Worm (Caenorhabditis elegans) whole organism, young adult: Measurements from ENCODE around the gene mob-3.

Experiments used
- D2030.7 ChIP-seq: fragments of 200-800 bp; sonication (Bioruptor generic); IDR thresholded peaks from 2 replicates; pipeline ENCODE4 v1.3.6; 2022; ENCODE audit warnings: missing genetic modification reagents, missing genetic modification characterization, missing compliant biosample characterization
- F22D6.2 ChIP-seq: sonication (generic microtip); optimal IDR thresholded peaks from 2 replicates; lab custom pipeline; 2016; ENCODE audit warnings: mild to moderate bottlenecking, missing genetic modification characterization, missing compliant biosample characterization
- F33H1.4 ChIP-seq: fragments of 200-800 bp; sonication (Bioruptor generic); IDR thresholded peaks from 2 replicates; pipeline ENCODE4 v1.3.6; 2022; ENCODE audit warnings: missing genetic modification reagents, missing genetic modification characterization, missing compliant biosample characterization
- K11D2.4 ChIP-seq: fragments of 200-800 bp; sonication (Bioruptor generic); IDR thresholded peaks from 2 replicates; pipeline ENCODE4 v1.3.6; 2022; ENCODE audit warnings: missing genetic modification reagents, missing genetic modification characterization, missing compliant biosample characterization
- K12H6.12 ChIP-seq: fragments of 200-800 bp; sonication (Bioruptor generic); optimal IDR thresholded peaks from 2 replicates; lab custom pipeline; 2018; ENCODE audit warnings: mild to moderate bottlenecking, missing genetic modification characterization, missing compliant biosample characterization
- T07F8.4 ChIP-seq: sonication (generic microtip); optimal IDR thresholded peaks from 2 replicates; lab custom pipeline; 2016; ENCODE audit warnings: mild to moderate bottlenecking, missing genetic modification characterization, moderate library complexity, missing compliant biosample characterization
- Y53G8AR.9 ChIP-seq: fragments of 200-800 bp; sonication (Bioruptor generic); conservative IDR thresholded peaks from 2 replicates; pipeline ENCODE4 v1.3.6; 2022; ENCODE audit warnings: missing genetic modification reagents, missing genetic modification characterization, missing compliant biosample characterization
- Y95B8A.8 ChIP-seq: fragments of 200-800 bp; sonication (Bioruptor generic); IDR thresholded peaks from 2 replicates; pipeline ENCODE4 v1.3.6; 2022; ENCODE audit warnings: missing genetic modification reagents, missing genetic modification characterization, missing compliant biosample characterization
- cebp-1 ChIP-seq, 2 experiments: fragments of 200-800 bp in 1 of 2; sonication (Bioruptor generic) in 1 of 2; sonication (generic microtip) in 1 of 2; IDR thresholded peaks in 1 of 2; optimal IDR thresholded peaks in 1 of 2; 2 replicates each; pipeline versions ENCODE4 v1.3.6 to Lab custom; 2017 to 2022; ENCODE audit warnings: missing compliant biosample characterization in 2 of 2, missing genetic modification characterization in 2 of 2, mild to moderate bottlenecking in 1 of 2, missing genetic modification reagents in 1 of 2, moderate library complexity in 1 of 2
- ceh-100 ChIP-seq: fragments of 200-800 bp; sonication (Bioruptor generic); IDR thresholded peaks from 2 replicates; pipeline ENCODE4 v1.3.6; 2022; ENCODE audit warnings: missing genetic modification reagents, missing genetic modification characterization, missing compliant biosample characterization
- ceh-58 ChIP-seq: fragments of 200-800 bp; sonication (Bioruptor generic); IDR thresholded peaks from 2 replicates; pipeline ENCODE4 v1.3.6; 2022; ENCODE audit warnings: missing genetic modification characterization, missing compliant biosample characterization
- chd-7 ChIP-seq: sonication (generic microtip); optimal IDR thresholded peaks from 2 replicates; lab custom pipeline; 2016; ENCODE audit warnings: mild to moderate bottlenecking, missing genetic modification characterization, moderate library complexity, missing compliant biosample characterization
- die-1 ChIP-seq: sonication (generic microtip); optimal IDR thresholded peaks from 2 replicates; lab custom pipeline; 2016; ENCODE audit warnings: missing genotype, mild to moderate bottlenecking, missing genetic modification characterization, missing compliant biosample characterization
- dox-1 ChIP-seq: fragments of 200-800 bp; sonication (Bioruptor generic); IDR thresholded peaks from 2 replicates; pipeline ENCODE4 v1.3.6; 2022; ENCODE audit warnings: missing genetic modification reagents, missing genetic modification characterization, missing compliant biosample characterization
- dpff-1 ChIP-seq: sonication (generic microtip); optimal IDR thresholded peaks from 2 replicates; lab custom pipeline; 2017; ENCODE audit warnings: mild to moderate bottlenecking, missing genetic modification characterization, missing compliant biosample characterization
- egl-18 ChIP-seq: fragments of 200-800 bp; sonication (Bioruptor generic); IDR thresholded peaks from 2 replicates; pipeline ENCODE4 v1.3.6; 2022; ENCODE audit warnings: missing genetic modification reagents, missing genetic modification characterization, missing compliant biosample characterization
- egl-44 ChIP-seq: fragments of 200-800 bp; sonication (Bioruptor generic); IDR thresholded peaks from 2 replicates; pipeline ENCODE4 v1.3.6; 2022; ENCODE audit warnings: missing genetic modification reagents, missing genetic modification characterization, missing compliant biosample characterization
- egrh-3 ChIP-seq: fragments of 200-800 bp; sonication (Bioruptor generic); IDR thresholded peaks from 2 replicates; pipeline ENCODE4 v1.3.6; 2022; ENCODE audit warnings: missing genetic modification reagents, missing genetic modification characterization, missing compliant biosample characterization
- let-607 ChIP-seq, 2 experiments: fragments of 200-800 bp in 1 of 2; sonication (Bioruptor generic) in 1 of 2; sonication (generic microtip) in 1 of 2; optimal IDR thresholded peaks; 2 replicates each; lab custom pipeline; 2016 to 2018; ENCODE audit warnings: mild to moderate bottlenecking in 2 of 2, missing compliant biosample characterization in 2 of 2, missing genetic modification characterization in 2 of 2, moderate library complexity in 2 of 2, missing genotype in 1 of 2
- lin-26 ChIP-seq: fragments of 200-800 bp; sonication (Bioruptor generic); IDR thresholded peaks from 2 replicates; pipeline ENCODE4 v1.3.6; 2022; ENCODE audit warnings: missing genetic modification reagents, missing genetic modification characterization, missing compliant biosample characterization
- lin-35 ChIP-seq, 3 experiments: fragments of 150-350 bp in 2 of 3; sonication (generic microtip) in 1 of 3; optimal IDR thresholded peaks; 2 replicates each; lab custom pipeline; 2014 to 2018; ENCODE audit warnings: missing biosample characterization in 3 of 3, missing genetic modification characterization in 3 of 3, missing genetic modification reagents in 3 of 3
- madf-3 ChIP-seq: fragments of 200-800 bp; sonication (Bioruptor generic); IDR thresholded peaks from 2 replicates; pipeline ENCODE4 v1.3.6; 2022; ENCODE audit warnings: missing genetic modification reagents, missing genetic modification characterization, missing compliant biosample characterization
- mcd-1 ChIP-seq: fragments of 200-800 bp; sonication (Bioruptor generic); IDR thresholded peaks from 2 replicates; pipeline ENCODE4 v1.3.6; 2022; ENCODE audit warnings: missing genetic modification reagents, missing genetic modification characterization, missing compliant biosample characterization
- mxl-1 ChIP-seq: sonication (generic microtip); optimal IDR thresholded peaks from 2 replicates; lab custom pipeline; 2016; ENCODE audit warnings: missing genetic modification characterization, missing compliant biosample characterization
- nfya-1 ChIP-seq: sonication (generic microtip); optimal IDR thresholded peaks from 2 replicates; lab custom pipeline; 2017; ENCODE audit warnings: antibody characterized with exemption, missing compliant biosample characterization, missing genetic modification characterization, borderline replicate concordance; ENCODE audit not compliant: insufficient read depth
- nfyb-1 ChIP-seq: fragments of 200-800 bp; sonication (Bioruptor generic); IDR thresholded peaks from 2 replicates; pipeline ENCODE4 v1.3.6; 2022; ENCODE audit warnings: missing genetic modification reagents, missing genetic modification characterization, missing compliant biosample characterization
- nhr-80 ChIP-seq: sonication (generic microtip); optimal IDR thresholded peaks from 2 replicates; lab custom pipeline; 2016; ENCODE audit warnings: missing genetic modification characterization, missing compliant biosample characterization
- nhr-90 ChIP-seq: sonication (generic microtip); optimal IDR thresholded peaks from 2 replicates; lab custom pipeline; 2016; ENCODE audit warnings: missing genotype, mild to moderate bottlenecking, missing genetic modification characterization, missing compliant biosample characterization
- pbrm-1 ChIP-seq: fragments of 200-800 bp; sonication (Bioruptor generic); IDR thresholded peaks from 2 replicates; pipeline ENCODE4 v1.3.6; 2022; ENCODE audit warnings: missing genetic modification reagents, missing genetic modification characterization, missing compliant biosample characterization
- rcor-1 ChIP-seq: fragments of 200-800 bp; sonication (Bioruptor generic); IDR thresholded peaks from 2 replicates; pipeline ENCODE4 v1.3.6; 2022; ENCODE audit warnings: missing genetic modification reagents, missing genetic modification characterization, missing compliant biosample characterization
- rec-8 ChIP-seq, 2 experiments: sonication (generic microtip); optimal IDR thresholded peaks; 2 replicates each; lab custom pipeline; 2016; ENCODE audit warnings: mild to moderate bottlenecking in 2 of 2, missing genetic modification characterization in 2 of 2, missing genetic modification reagents in 2 of 2, missing genotype in 2 of 2, missing biosample characterization in 1 of 2, missing compliant biosample characterization in 1 of 2, moderate library complexity in 1 of 2
- repo-1 ChIP-seq: sonication (generic microtip); optimal IDR thresholded peaks from 2 replicates; lab custom pipeline; 2017; ENCODE audit warnings: mild to moderate bottlenecking, missing genetic modification characterization, missing compliant biosample characterization
- sea-2 ChIP-seq: fragments of 200-800 bp; sonication (Bioruptor generic); IDR thresholded peaks from 2 replicates; pipeline ENCODE4 v1.3.6; 2022; ENCODE audit warnings: missing genetic modification characterization, missing compliant biosample characterization
- snpc-1.1 ChIP-seq: sonication (generic microtip); optimal IDR thresholded peaks from 2 replicates; lab custom pipeline; 2017; ENCODE audit warnings: missing genetic modification characterization, mild to moderate bottlenecking, missing compliant biosample characterization, antibody characterized with exemption, moderate library complexity, missing genotype, missing genetic modification reagents; ENCODE audit not compliant: insufficient read depth
- snpc-4 ChIP-seq, 5 experiments: fragments of 150-350 bp in 1 of 5; sonication (generic microtip) in 4 of 5; optimal IDR thresholded peaks; 2 replicates each; lab custom pipeline; 2014 to 2018; ENCODE audit warnings: missing genetic modification characterization in 5 of 5, missing biosample characterization in 3 of 5, antibody characterized with exemption in 2 of 5, mild to moderate bottlenecking in 2 of 5, missing compliant biosample characterization in 2 of 5, missing genotype in 2 of 5, moderate library complexity in 2 of 5, missing genetic modification reagents in 1 of 5
- tbp1 ChIP-seq: fragments of 200-800 bp; sonication (Bioruptor generic); optimal IDR thresholded peaks from 2 replicates; lab custom pipeline; 2018; ENCODE audit warnings: mild to moderate bottlenecking, missing genetic modification characterization, missing compliant biosample characterization
- tbx-9 ChIP-seq: sonication (generic microtip); optimal IDR thresholded peaks from 2 replicates; lab custom pipeline; 2016; ENCODE audit warnings: borderline replicate concordance, missing genetic modification characterization, inconsistent platforms, missing compliant biosample characterization
- xnd-1 ChIP-seq: sonication (generic microtip); optimal IDR thresholded peaks from 2 replicates; lab custom pipeline; 2016; ENCODE audit warnings: missing genotype, missing genetic modification reagents, missing genetic modification characterization, missing compliant biosample characterization
- zim-3 ChIP-seq: sonication (generic microtip); optimal IDR thresholded peaks from 2 replicates; lab custom pipeline; 2017; ENCODE audit warnings: mild to moderate bottlenecking, missing genetic modification characterization, moderate library complexity, missing compliant biosample characterization
- ztf-18 ChIP-seq: sonication (generic microtip); optimal IDR thresholded peaks from 2 replicates; lab custom pipeline; 2016; ENCODE audit warnings: missing genotype, mild to moderate bottlenecking, missing genetic modification characterization, missing compliant biosample characterization
- ztf-25 ChIP-seq: fragments of 200-800 bp; sonication (Bioruptor generic); IDR thresholded peaks from 2 replicates; pipeline ENCODE4 v1.3.6; 2022; ENCODE audit warnings: missing genetic modification reagents, missing genetic modification characterization, missing compliant biosample characterization
- ztf-28 ChIP-seq: fragments of 200-800 bp; sonication (Bioruptor generic); IDR thresholded peaks from 2 replicates; pipeline ENCODE4 v1.3.6; 2022; ENCODE audit warnings: missing genetic modification reagents, missing genetic modification characterization, missing compliant biosample characterization
- ztf-3 ChIP-seq: fragments of 200-800 bp; sonication (Bioruptor generic); optimal IDR thresholded peaks from 2 replicates; lab custom pipeline; 2018; ENCODE audit warnings: mild to moderate bottlenecking, missing genetic modification characterization, missing compliant biosample characterization

mob-3 gene

DNA sequence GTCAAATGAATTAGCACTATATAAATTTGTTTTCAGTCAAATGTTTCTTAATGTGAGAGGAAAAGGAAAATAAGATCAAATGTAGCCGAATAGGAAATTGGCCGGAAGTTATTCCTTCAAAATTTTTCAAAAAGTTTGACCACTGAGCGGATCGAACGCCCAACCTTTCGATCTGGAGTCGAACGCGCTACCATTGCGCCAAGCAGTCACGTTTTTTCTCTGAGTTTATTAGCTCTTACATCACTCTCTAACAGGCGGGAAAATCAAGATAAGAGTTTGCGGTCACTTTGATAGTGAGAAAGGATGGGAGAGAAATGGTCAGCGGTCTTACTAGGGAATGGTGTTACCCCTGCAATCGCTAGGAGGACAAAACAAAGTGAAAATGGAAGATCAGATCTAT, 44.7 kb downstream of the mob-3 start (continued):
- no peak; the same call in 1 of the 2 replicates for TF ChIP-seq ceh-100 (GFP tag; lab: Robert Waterston, UW)
- peak; percentile 88 for TF ChIP-seq lin-26
- peak; percentile 32 for TF ChIP-seq T07F8.4
- peak; percentile 52 for TF ChIP-seq snpc-4 (GFP tag; optimal IDR thresholded peaks at IDR 0.05; lab: Kevin White, UChicago)
- peak in 1 of 4 experiments; percentile 70 for TF ChIP-seq snpc-4 (tag; optimal IDR thresholded peaks at IDR 0.05; lab: Kevin White, UChicago)
- TF ChIP-seq mxl-1 (tag; lab: Kevin White, UChicago): peak; percentile 23
- TF ChIP-seq nhr-90 (tag; lab: Kevin White, UChicago): peak; percentile 14
- TF ChIP-seq die-1: peak; percentile 79
- peak; percentile 54; the same call in 1 of the 2 replicates for TF ChIP-seq rcor-1 (GFP tag; lab: Robert Waterston, UW)
- TF ChIP-seq ztf-28 (GFP tag; lab: Robert Waterston, UW): peak; percentile 77; the same call in 1 of the 2 replicates
- no peak for TF ChIP-seq egl-44
- no peak for TF ChIP-seq K11D2.4
- no peak for TF ChIP-seq ceh-58 (GFP tag; lab: Robert Waterston, UW)
- no peak for TF ChIP-seq Y53G8AR.9 (GFP tag; lab: Robert Waterston, UW)
- TF ChIP-seq ztf-3 (GFP tag; lab: Kevin White, UChicago): no peak
- no peak for TF ChIP-seq tbx-9
- no peak for TF ChIP-seq K12H6.12 (tag; lab: Kevin White, UChicago)
- 0 out of 2 replicates have a peak, but pooled peaks have one; percentile 27 for TF ChIP-seq pbrm-1 (GFP tag; lab: Robert Waterston, UW)
- TF ChIP-seq sea-2 (GFP tag; lab: Robert Waterston, UW): no peak
- TF ChIP-seq F22D6.2 (tag; lab: Kevin White, UChicago): no peak
- no peak for TF ChIP-seq lin-35 (GFP tag; optimal IDR thresholded peaks at IDR 0.05; lab: Kevin White, UChicago)
- peak; percentile 24 for TF ChIP-seq zim-3 (tag; lab: Kevin White, UChicago)
- TF ChIP-seq dpff-1 (tag; lab: Kevin White, UChicago): no peak
- peak; percentile 95 for TF ChIP-seq tbp1 (GFP tag; lab: Kevin White, UChicago)
- no peak for TF ChIP-seq cebp-1 (GFP tag; IDR thresholded peaks at IDR 0.05; lab: Robert Waterston, UW)
- no peak for TF ChIP-seq cebp-1 (tag; optimal IDR thresholded peaks at IDR 0.05; lab: Kevin White, UChicago)
- 0 out of 2 replicates have a peak, but pooled peaks have one; percentile 56 for TF ChIP-seq ztf-25 (GFP tag; lab: Robert Waterston, UW)
- no peak for TF ChIP-seq let-607 (tag; optimal IDR thresholded peaks at IDR 0.05; lab: Kevin White, UChicago)
- TF ChIP-seq nhr-80: no peak

DNA sequence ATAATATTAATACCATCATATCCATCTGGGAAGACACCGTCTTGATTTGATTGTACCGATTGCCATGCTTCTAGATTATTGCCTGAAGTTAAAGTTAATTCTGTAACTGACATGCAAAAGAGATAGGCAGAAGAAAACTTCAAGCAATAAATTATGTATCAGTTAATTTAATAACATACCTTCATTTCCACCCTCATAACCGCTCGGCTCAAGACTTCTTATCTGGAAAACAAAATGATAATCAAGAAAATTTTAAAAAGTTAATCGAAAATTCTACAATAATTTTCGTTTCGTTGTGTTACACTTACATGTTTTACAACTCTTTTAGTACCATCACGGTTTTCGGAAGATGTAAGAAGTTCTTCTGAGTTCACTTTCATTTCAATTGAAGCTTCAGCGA, 46.6 kb downstream of the mob-3 start:
- no peak for TF ChIP-seq dox-1 (GFP tag; lab: Robert Waterston, UW)
- no peak for TF ChIP-seq Y95B8A.8
- no peak for TF ChIP-seq chd-7 (tag; lab: Kevin White, UChicago)
- TF ChIP-seq repo-1: no peak

DNA sequence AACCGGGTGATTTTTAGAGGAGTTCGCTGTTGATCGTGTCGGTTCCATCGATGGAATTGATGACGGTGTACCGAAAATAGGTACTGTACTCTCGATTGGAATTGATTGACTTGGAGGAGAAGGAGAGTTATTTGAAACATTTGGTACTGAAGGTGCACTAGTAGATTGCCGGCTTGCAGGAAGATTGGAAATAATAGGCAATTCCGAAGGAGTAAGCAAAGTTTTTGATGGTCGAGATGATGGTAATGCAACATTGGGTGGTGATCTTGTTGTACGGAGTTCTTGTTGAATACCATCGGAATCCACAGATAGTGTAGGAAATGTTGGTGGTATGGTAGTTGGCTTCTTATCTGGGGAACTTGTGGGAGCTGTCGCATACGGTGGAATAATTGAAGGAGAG, 49.6 kb downstream of the mob-3 start:
- TF ChIP-seq egl-18 (GFP tag; lab: Robert Waterston, UW): no peak
- no peak for TF ChIP-seq rec-8 (tag; optimal IDR thresholded peaks at IDR 0.05; lab: Kevin White, UChicago)
- no peak for TF ChIP-seq D2030.7 (GFP tag; lab: Robert Waterston, UW)
- no peak for TF ChIP-seq madf-3 (GFP tag; lab: Robert Waterston, UW)
- TF ChIP-seq zim-3 (tag; lab: Kevin White, UChicago): no peak
- no peak for TF ChIP-seq ztf-18 (tag; lab: Kevin White, UChicago)
- no peak for TF ChIP-seq nfyb-1 (GFP tag; lab: Robert Waterston, UW)
- no peak for TF ChIP-seq snpc-1.1 (tag; lab: Kevin White, UChicago)
- no peak for TF ChIP-seq let-607 (tag; optimal IDR thresholded peaks at IDR 0.05; lab: Kevin White, UChicago)
- TF ChIP-seq F33H1.4 (GFP tag; lab: Robert Waterston, UW): no peak
- TF ChIP-seq mcd-1 (GFP tag; lab: Robert Waterston, UW): no peak
- no peak for TF ChIP-seq Y53G8AR.9 (GFP tag; lab: Robert Waterston, UW)
- no peak for TF ChIP-seq dox-1 (GFP tag; lab: Robert Waterston, UW)
- TF ChIP-seq Y95B8A.8: no peak
- no peak for TF ChIP-seq nfya-1 (tag; lab: Kevin White, UChicago)
- TF ChIP-seq xnd-1 (tag; lab: Kevin White, UChicago): no peak
- no peak for TF ChIP-seq ztf-25 (GFP tag; lab: Robert Waterston, UW)
- TF ChIP-seq mxl-1 (tag; lab: Kevin White, UChicago): no peak
- TF ChIP-seq egrh-3 (GFP tag; lab: Robert Waterston, UW): no peak
- TF ChIP-seq, all 124 proteins: peak for 0
